Worm (Caenorhabditis elegans): ENCODE data around the gene C26E1.2.

The C26E1.2 gene

ce11 chrV:13300492-13300891 is 4.4 kb upstream of the C26E1.2 start:
- TF ChIP-seq nhr-129 (tag; optimal IDR thresholded peaks at IDR 0.05) (peak; percentile 10), Y55F3AM.14 (GFP tag; optimal IDR thresholded peaks at IDR 0.05) (no peak)

ce11 chrV:13301443-13301842 is 3.5 kb upstream of the C26E1.2 start, which contains the start of gene ceh-79:
ceh-79 (plus strand) TSS chrV:13301833.
- TF ChIP-seq sma-9 (GFP tag; optimal IDR thresholded peaks at IDR 0.05) (peak; percentile 25), sma-9 (tag; optimal IDR thresholded peaks at IDR 0.05) (no peak), nhr-25 (tag; optimal IDR thresholded peaks at IDR 0.05) (no peak), fos-1 (tag; optimal IDR thresholded peaks at IDR 0.05) (peak; percentile 12)

DNA sequence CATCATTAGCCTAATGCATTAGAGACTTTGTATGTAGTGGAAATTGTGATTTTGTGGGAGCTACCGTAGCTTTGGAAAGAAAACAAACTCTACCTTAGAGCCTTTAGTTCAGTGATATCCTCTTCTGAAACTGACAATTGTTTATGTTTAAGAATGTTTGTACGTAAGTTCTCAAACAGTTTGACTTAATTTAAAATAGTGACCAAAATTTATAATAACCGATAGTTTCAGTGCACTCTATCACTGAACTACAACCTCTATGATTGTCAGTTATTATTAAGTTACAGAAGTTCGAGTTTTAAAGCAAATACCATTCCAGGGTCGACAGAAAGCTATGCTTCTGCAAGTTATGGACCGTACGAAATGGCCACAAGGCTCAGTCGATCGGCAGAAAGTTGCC is 3.7 kb downstream of the C26E1.2 start, which contains the start of gene C50B6.1:
TSS of gene C50B6.1 (plus strand) at position 301 of the 400 bp plus-strand sequence.
- TF ChIP-seq snpc-4 (tag; optimal IDR thresholded peaks at IDR 0.05) (no peak), nhr-237 (tag; optimal IDR thresholded peaks at IDR 0.05) (no peak), sem-4 (tag; optimal IDR thresholded peaks at IDR 0.05) (no peak), nhr-21 (tag; optimal IDR thresholded peaks at IDR 0.05) (no peak), ztf-11 (tag; optimal IDR thresholded peaks at IDR 0.05) (no peak), mab-5 (tag; optimal IDR thresholded peaks at IDR 0.05) (no peak), unc-39 (tag; optimal IDR thresholded peaks at IDR 0.05) (no peak), mdl-1 (tag; optimal IDR thresholded peaks at IDR 0.05) (no peak), mbf-1 (tag; optimal IDR thresholded peaks at IDR 0.05) (no peak), lin-11 (tag; optimal IDR thresholded peaks at IDR 0.05) (no peak), elt-3 (tag; optimal IDR thresholded peaks at IDR 0.05) (no peak), nhr-11 (tag; optimal IDR thresholded peaks at IDR 0.05) (no peak), zag-1 (tag; optimal IDR thresholded peaks at IDR 0.05) (no peak), ztf-4 (tag; optimal IDR thresholded peaks at IDR 0.05) (no peak), crh-2 (tag; optimal IDR thresholded peaks at IDR 0.05) (no peak)

DNA sequence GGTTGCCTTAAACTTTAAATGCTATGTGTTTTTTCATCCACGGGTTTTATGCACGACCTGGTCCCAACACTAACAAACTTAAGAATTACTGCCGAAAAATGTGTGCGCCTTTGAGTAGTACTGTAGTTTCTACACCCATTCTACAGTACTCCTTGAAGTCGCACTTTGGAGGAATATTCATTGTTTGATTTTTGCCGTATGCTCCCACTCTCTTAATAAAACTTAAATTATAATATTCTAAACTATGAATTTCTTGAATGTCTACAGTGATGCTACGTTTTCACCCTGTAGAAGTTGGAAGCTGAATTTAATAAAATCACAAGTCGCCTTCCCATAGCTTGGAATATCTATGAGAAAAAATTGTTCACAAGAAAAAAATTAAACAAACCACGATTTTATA is 4.9 kb downstream of the C26E1.2 start:
- TF ChIP-seq ceh-82 (tag; optimal IDR thresholded peaks at IDR 0.05) (no peak), nhr-237 (tag; optimal IDR thresholded peaks at IDR 0.05) (no peak), unc-55 (GFP tag; optimal IDR thresholded peaks at IDR 0.05) (no peak), lin-13 (GFP tag; optimal IDR thresholded peaks at IDR 0.05) (no peak), ztf-1 (GFP tag; conservative IDR thresholded peaks at IDR 0.05) (no peak), peb-1 (tag; optimal IDR thresholded peaks at IDR 0.05) (no peak), R02D3.7 (tag; optimal IDR thresholded peaks at IDR 0.05) (no peak), Y55F3AM.14 (GFP tag; optimal IDR thresholded peaks at IDR 0.05) (no peak), lsy-2 (tag; optimal IDR thresholded peaks at IDR 0.05) (no peak), mab-5 (tag; optimal IDR thresholded peaks at IDR 0.05) (no peak), nhr-10 (tag; optimal IDR thresholded peaks at IDR 0.05) (no peak)

DNA sequence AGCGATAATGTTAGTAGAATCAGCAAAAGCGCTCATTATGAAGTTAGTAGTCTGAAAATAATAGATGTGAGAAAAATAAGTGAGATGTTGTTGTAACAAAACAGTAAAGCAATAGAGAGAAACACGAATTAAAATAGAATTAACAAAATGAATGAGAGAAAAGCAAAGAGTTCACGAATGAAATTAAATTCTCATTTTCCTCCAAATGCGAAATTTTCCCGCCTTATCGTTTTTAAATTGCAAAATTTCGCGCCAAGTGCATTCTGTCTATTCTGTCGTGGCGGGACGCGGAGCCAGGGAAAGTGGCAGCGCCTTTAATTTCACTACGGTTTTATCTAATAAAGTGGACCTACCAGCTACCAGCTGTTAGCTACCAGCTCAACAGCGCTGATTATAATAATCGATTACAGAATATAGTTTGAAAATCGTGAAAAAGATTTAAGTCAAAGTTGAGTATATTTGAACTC is 7.3 kb downstream of the C26E1.2 start, which contains the start of gene nasp-2:
TSS of gene nasp-2 (minus strand) at position 51 of the 467 bp plus-strand sequence.
- TF ChIP-seq gmeb-1 (tag; optimal IDR thresholded peaks at IDR 0.05) (peak; percentile 57), ztf-4 (tag; optimal IDR thresholded peaks at IDR 0.05) (no peak)

- TF ChIP-seq ztf-11 (tag; optimal IDR thresholded peaks at IDR 0.05) (no peak), peb-1 (tag; optimal IDR thresholded peaks at IDR 0.05) (no peak), C34F6.9 (tag; optimal IDR thresholded peaks at IDR 0.05) (peak; percentile 86), sma-3 (GFP tag; optimal IDR thresholded peaks at IDR 0.05) (peak; percentile 93), mab-5 (tag; optimal IDR thresholded peaks at IDR 0.05) (peak; percentile 51), skn-1 (tag; optimal IDR thresholded peaks at IDR 0.05) (no peak), unc-39 (tag; optimal IDR thresholded peaks at IDR 0.05) (no peak), nhr-25 (tag; optimal IDR thresholded peaks at IDR 0.05) (no peak), nhr-23 (tag; optimal IDR thresholded peaks at IDR 0.05) (no peak), nhr-6 (tag; optimal IDR thresholded peaks at IDR 0.05) (no peak), sma-9 (GFP tag; optimal IDR thresholded peaks at IDR 0.05) (peak; percentile 97), sma-9 (tag; optimal IDR thresholded peaks at IDR 0.05) (no peak), Y55F3AM.14 (GFP tag; optimal IDR thresholded peaks at IDR 0.05) (no peak), ztf-4 (tag; optimal IDR thresholded peaks at IDR 0.05) (peak; percentile 47), ceh-82 (tag; optimal IDR thresholded peaks at IDR 0.05) (no peak), nhr-11 (tag; optimal IDR thresholded peaks at IDR 0.05) (no peak), sem-4 (tag; optimal IDR thresholded peaks at IDR 0.05) (peak; percentile 79), lin-11 (tag; optimal IDR thresholded peaks at IDR 0.05) (peak; percentile 55), ztf-1 (GFP tag; conservative IDR thresholded peaks at IDR 0.05) (no peak), elt-3 (tag; optimal IDR thresholded peaks at IDR 0.05) (no peak), elt-1 (tag; optimal IDR thresholded peaks at IDR 0.05) (no peak), ama-1 (optimal IDR thresholded peaks at IDR 0.05) (no peak), mdl-1 (tag; optimal IDR thresholded peaks at IDR 0.05) (no peak), nhr-10 (tag; optimal IDR thresholded peaks at IDR 0.05) (no peak), ZK546.5 (tag; optimal IDR thresholded peaks at IDR 0.05) (no peak), nhr-129 (tag; optimal IDR thresholded peaks at IDR 0.05) (no peak), nhr-77 (tag; optimal IDR thresholded peaks at IDR 0.05) (no peak), dmd-4 (tag; optimal IDR thresholded peaks at IDR 0.05) (no peak), egl-27 (tag; optimal IDR thresholded peaks at IDR 0.05) (peak; percentile 21), zag-1 (tag; optimal IDR thresholded peaks at IDR 0.05) (no peak), lin-39 (tag; optimal IDR thresholded peaks at IDR 0.05) (no peak)
Measured at ce11 chrV:13313045-13313623, 8.2 kb downstream of the C26E1.2 start, which contains the start of gene C50B6.3. C50B6.3 (plus strand) TSS chrV:13313573.
